Worm (Caenorhabditis elegans) whole organism, early embryonic: ENCODE data around the gene T11F9.1.

Source experiments
- B0310.2 ChIP-seq: sonication (generic microtip); optimal IDR thresholded peaks from 2 replicates; lab custom pipeline; 2016; ENCODE audit warnings: mild to moderate bottlenecking, missing genetic modification characterization, missing compliant biosample characterization
- F13C5.2 ChIP-seq: sonication (generic microtip); optimal IDR thresholded peaks from 2 replicates; lab custom pipeline; 2017; ENCODE audit warnings: mild to moderate bottlenecking, missing genetic modification characterization, inconsistent platforms, missing compliant biosample characterization
- aly-1 ChIP-seq: sonication (generic microtip); optimal IDR thresholded peaks from 2 replicates; lab custom pipeline; 2016; ENCODE audit warnings: missing genetic modification characterization, missing compliant biosample characterization
- ama-1 ChIP-seq: fragments of 150-350 bp; optimal IDR thresholded peaks from 2 replicates; lab custom pipeline; 2014
- ceh-13 ChIP-seq: fragments of 200-800 bp; sonication (Bioruptor generic); optimal IDR thresholded peaks from 2 replicates; lab custom pipeline; 2018; ENCODE audit warnings: mild to moderate bottlenecking, missing genetic modification characterization, missing compliant biosample characterization
- ceh-36 ChIP-seq: sonication (generic microtip); optimal IDR thresholded peaks from 2 replicates; lab custom pipeline; 2016; ENCODE audit warnings: missing genetic modification characterization, inconsistent platforms, missing compliant biosample characterization
- ets-7 ChIP-seq: sonication (generic microtip); optimal IDR thresholded peaks from 2 replicates; lab custom pipeline; 2016; ENCODE audit warnings: missing genotype, missing genetic modification characterization, missing compliant biosample characterization
- flt-1 ChIP-seq: fragments of 200-800 bp; sonication (Bioruptor generic); IDR thresholded peaks from 2 replicates; pipeline ENCODE4 v1.3.6; 2022; ENCODE audit warnings: missing genetic modification characterization, missing compliant biosample characterization
- hmbx-1 ChIP-seq: sonication (generic microtip); optimal IDR thresholded peaks from 2 replicates; lab custom pipeline; 2016; ENCODE audit warnings: mild to moderate bottlenecking, missing genetic modification characterization, missing compliant biosample characterization
- hmg-4 ChIP-seq: fragments of 200-800 bp; sonication (Bioruptor generic); optimal IDR thresholded peaks from 2 replicates; lab custom pipeline; 2018; ENCODE audit warnings: mild to moderate bottlenecking, missing genetic modification characterization, missing compliant biosample characterization
- hnd-1 ChIP-seq: sonication (generic microtip); optimal IDR thresholded peaks from 2 replicates; lab custom pipeline; 2016; ENCODE audit warnings: missing genetic modification characterization, missing compliant biosample characterization
- pes-1 ChIP-seq: fragments of 200-800 bp; sonication (Bioruptor generic); IDR thresholded peaks from 2 replicates; pipeline ENCODE4 v1.3.6; 2022; ENCODE audit warnings: missing genetic modification reagents, missing genetic modification characterization, missing compliant biosample characterization
- scrt-1 ChIP-seq: fragments of 200-800 bp; sonication (Bioruptor generic); IDR thresholded peaks from 2 replicates; pipeline ENCODE4 v1.3.6; 2022; ENCODE audit warnings: missing genetic modification characterization, missing compliant biosample characterization
- sea-1 ChIP-seq: fragments of 200-800 bp; sonication (Bioruptor generic); conservative IDR thresholded peaks from 2 replicates; pipeline ENCODE4 v1.3.6; 2022; ENCODE audit warnings: missing genetic modification characterization, missing compliant biosample characterization
- tbx-11 ChIP-seq: fragments of 200-800 bp; sonication (Bioruptor generic); IDR thresholded peaks from 2 replicates; pipeline ENCODE4 v1.3.6; 2022; ENCODE audit warnings: missing genetic modification characterization, missing compliant biosample characterization
- tbx-37 ChIP-seq: fragments of 200-800 bp; sonication (Bioruptor generic); conservative IDR thresholded peaks from 2 replicates; pipeline ENCODE4 v1.3.6; 2022; ENCODE audit warnings: missing genetic modification reagents, missing genetic modification characterization, missing compliant biosample characterization
- tra-4 ChIP-seq: sonication (generic microtip); optimal IDR thresholded peaks from 2 replicates; lab custom pipeline; 2017; ENCODE audit warnings: missing genetic modification characterization, missing compliant biosample characterization

The T11F9.1 gene

DNA sequence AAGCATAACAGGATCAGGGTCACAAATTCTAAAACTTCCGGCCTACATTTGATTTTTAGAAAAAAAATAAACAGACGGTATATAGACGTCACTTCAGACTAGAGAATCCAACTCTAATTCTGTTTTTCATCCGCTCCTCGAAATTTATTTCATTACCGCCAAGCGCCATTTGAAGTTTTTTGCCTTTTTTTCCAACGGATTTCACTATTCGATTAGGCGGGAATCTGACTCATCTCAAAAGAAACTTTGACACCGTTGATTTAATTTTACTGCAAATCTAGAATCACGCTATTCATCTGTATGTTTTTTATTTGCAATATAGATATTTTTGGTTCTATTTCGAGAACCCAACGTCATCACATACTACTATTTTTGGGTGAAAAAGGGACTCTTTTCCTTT, 28.5 kb upstream of the T11F9.1 start:
- no peak for TF ChIP-seq pes-1 (GFP tag; lab: Robert Waterston, UW)
- TF ChIP-seq flt-1: no peak
- TF ChIP-seq tra-4 (tag; lab: Kevin White, UChicago): no peak
- no peak for TF ChIP-seq tbx-11 (GFP tag; lab: Robert Waterston, UW)
- no peak for TF ChIP-seq ceh-36 (tag; lab: Kevin White, UChicago)
- TF ChIP-seq F13C5.2 (tag; lab: Kevin White, UChicago): no peak
- no peak for TF ChIP-seq hmg-4 (GFP tag; lab: Kevin White, UChicago)

ce11 chrV:11435242-11435641, 24.1 kb upstream of the T11F9.1 start:
- no peak for TF ChIP-seq F13C5.2 (tag; lab: Kevin White, UChicago)
- no peak for TF ChIP-seq B0310.2 (tag; lab: Kevin White, UChicago)
- no peak for TF ChIP-seq aly-1 (tag; lab: Kevin White, UChicago)
- no peak for TF ChIP-seq sea-1 (GFP tag; lab: Robert Waterston, UW)
- TF ChIP-seq flt-1: no peak

- TF ChIP-seq tbx-11 (GFP tag; lab: Robert Waterston, UW) (no peak), aly-1 (tag; lab: Kevin White, UChicago) (no peak), tra-4 (tag; lab: Kevin White, UChicago) (no peak), pes-1 (GFP tag; lab: Robert Waterston, UW) (no peak), hnd-1 (tag; lab: Kevin White, UChicago) (no peak), F13C5.2 (tag; lab: Kevin White, UChicago) (no peak)
These were observed 22.9 kb upstream of the T11F9.1 start for ce11 chrV:11436407-11436806.

DNA sequence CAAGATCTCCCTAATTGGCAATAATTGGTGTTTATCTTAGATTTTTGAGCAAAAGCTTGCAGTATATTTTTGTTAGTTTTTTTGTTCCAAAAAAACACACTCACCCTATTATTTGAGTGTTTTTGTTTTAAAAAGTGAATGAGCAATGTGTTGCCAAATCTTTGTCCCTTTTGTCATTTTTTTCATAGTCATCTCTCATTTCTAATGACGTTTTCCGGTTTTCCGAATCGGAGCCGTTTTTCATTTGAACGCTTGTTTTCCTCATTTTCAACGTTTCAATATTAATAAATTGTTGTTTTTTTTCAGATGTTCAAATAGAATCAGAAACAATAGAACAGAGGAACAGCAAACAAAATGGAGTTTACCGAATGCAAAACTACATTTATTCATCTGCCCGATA, 20.9 kb upstream of the T11F9.1 start, which contains the start of gene dmsr-1:
TSS of gene dmsr-1 (plus strand) at position 301 of the 400 bp plus-strand sequence.
- TF ChIP-seq hmbx-1 (tag; lab: Kevin White, UChicago): no peak
- TF ChIP-seq tbx-11 (GFP tag; lab: Robert Waterston, UW): no peak
- TF ChIP-seq ceh-36 (tag; lab: Kevin White, UChicago): no peak
- TF ChIP-seq ets-7 (tag; lab: Kevin White, UChicago): no peak
- TF ChIP-seq tra-4 (tag; lab: Kevin White, UChicago): no peak
- no peak for TF ChIP-seq sea-1 (GFP tag; lab: Robert Waterston, UW)
- TF ChIP-seq B0310.2 (tag; lab: Kevin White, UChicago): no peak
- no peak for TF ChIP-seq tbx-37
- TF ChIP-seq hnd-1 (tag; lab: Kevin White, UChicago): no peak
- no peak for TF ChIP-seq scrt-1
- TF ChIP-seq ceh-13 (GFP tag; lab: Kevin White, UChicago): no peak
- TF ChIP-seq hmg-4 (GFP tag; lab: Kevin White, UChicago): no peak
- TF ChIP-seq ama-1 (lab: Kevin White, UChicago): no peak
- TF ChIP-seq aly-1 (tag; lab: Kevin White, UChicago): no peak
- no peak for TF ChIP-seq F13C5.2 (tag; lab: Kevin White, UChicago)
- TF ChIP-seq flt-1: no peak

DNA sequence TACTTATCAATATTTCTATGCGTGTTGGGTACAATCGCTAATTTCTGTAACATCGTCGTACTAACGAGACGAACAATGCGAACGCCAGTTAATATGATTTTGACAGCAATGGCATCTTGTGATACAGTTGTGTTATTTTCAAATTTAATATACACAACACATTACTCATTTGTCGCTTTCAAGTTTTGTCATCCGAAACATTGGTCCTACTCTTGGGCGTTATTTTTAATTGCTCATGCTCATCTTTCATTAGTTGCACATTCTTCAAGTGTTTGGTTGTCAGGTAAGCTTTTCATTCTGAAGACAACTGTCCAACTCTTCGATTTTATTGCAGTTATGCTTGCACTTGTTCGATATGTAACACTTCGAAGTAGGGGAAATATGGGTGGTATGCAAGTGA, 20.2 kb upstream of the T11F9.1 start:
- TF ChIP-seq scrt-1 (no peak), pes-1 (GFP tag; lab: Robert Waterston, UW) (no peak), ets-7 (tag; lab: Kevin White, UChicago) (no peak), hnd-1 (tag; lab: Kevin White, UChicago) (no peak), ceh-36 (tag; lab: Kevin White, UChicago) (no peak), sea-1 (GFP tag; lab: Robert Waterston, UW) (no peak), tbx-11 (GFP tag; lab: Robert Waterston, UW) (no peak), ama-1 (lab: Kevin White, UChicago) (no peak), F13C5.2 (tag; lab: Kevin White, UChicago) (no peak)

- TF ChIP-seq ama-1 (lab: Kevin White, UChicago) (no peak), flt-1 (no peak)
These were observed 15.9 kb upstream of the T11F9.1 start, which contains the start of gene F57B7.2 for ce11 chrV:11443503-11443902. Gene F57B7.2 (minus strand): TSS chrV:11443603.

ce11 chrV:11445375-11445774, 14.0 kb upstream of the T11F9.1 start:
- TF ChIP-seq pes-1 (GFP tag; lab: Robert Waterston, UW) (no peak), flt-1 (no peak), sea-1 (GFP tag; lab: Robert Waterston, UW) (no peak), hmg-4 (GFP tag; lab: Kevin White, UChicago) (peak; percentile 25), ceh-13 (GFP tag; lab: Kevin White, UChicago) (no peak)

ce11 chrV:11446297-11446696, 13.1 kb upstream of the T11F9.1 start, which contains the start of gene mig-17:
Gene mig-17 (plus strand): TSS chrV:11446685.
- TF ChIP-seq pes-1 (GFP tag; lab: Robert Waterston, UW): no peak
- no peak for TF ChIP-seq hmg-4 (GFP tag; lab: Kevin White, UChicago)
- TF ChIP-seq tra-4 (tag; lab: Kevin White, UChicago): no peak
- TF ChIP-seq flt-1: no peak
- TF ChIP-seq aly-1 (tag; lab: Kevin White, UChicago): no peak
- TF ChIP-seq ama-1 (lab: Kevin White, UChicago): no peak
- TF ChIP-seq ceh-36 (tag; lab: Kevin White, UChicago): no peak
- TF ChIP-seq B0310.2 (tag; lab: Kevin White, UChicago): no peak
- TF ChIP-seq ets-7 (tag; lab: Kevin White, UChicago): no peak
